Worm (Caenorhabditis elegans): ENCODE measurements around the gene C01G6.4.

Gene C01G6.4

DNA sequence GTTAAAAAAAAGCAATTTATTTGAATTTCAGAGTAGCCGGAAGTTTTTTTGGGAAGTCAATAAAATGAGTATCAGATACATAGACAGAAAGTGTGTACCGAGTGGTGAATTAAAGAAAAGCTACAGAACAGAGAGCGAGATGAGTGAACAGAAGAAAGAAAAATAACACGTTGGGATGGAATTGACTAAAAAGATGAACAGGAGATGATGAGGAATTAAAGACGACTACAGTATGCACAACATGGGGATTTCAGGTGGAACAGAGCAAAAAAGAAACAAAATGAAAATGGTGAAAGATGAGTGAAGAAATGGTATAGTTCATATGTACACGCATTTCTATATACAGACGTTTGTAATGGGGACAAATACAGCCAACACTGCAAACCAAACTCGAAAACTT is 1.6 kb downstream of the C01G6.4 start:
- no peak for TF ChIP-seq lin-40 (tag; optimal IDR thresholded peaks at IDR 0.05)
- TF ChIP-seq aptf-2 (GFP tag; conservative IDR thresholded peaks at IDR 0.05) = no peak
- no peak for TF ChIP-seq attf-3 (GFP tag; conservative IDR thresholded peaks at IDR 0.05)
- no peak for TF ChIP-seq mes-4 (tag; optimal IDR thresholded peaks at IDR 0.05)
- no peak for TF ChIP-seq ceh-58 (GFP tag; IDR thresholded peaks at IDR 0.05)
- no peak for TF ChIP-seq tlf-1 (GFP tag; optimal IDR thresholded peaks at IDR 0.05)
- no peak for TF ChIP-seq lsy-27 (tag; optimal IDR thresholded peaks at IDR 0.05; ENCODE audit: borderline replicate concordance, insufficient read depth)
- no peak for TF ChIP-seq nfyb-1 (GFP tag; IDR thresholded peaks at IDR 0.05)
- no peak for TF ChIP-seq sdz-38 (tag; optimal IDR thresholded peaks at IDR 0.05)
- TF ChIP-seq ztf-26 (tag; optimal IDR thresholded peaks at IDR 0.05) = no peak
- TF ChIP-seq nhr-179 (tag; optimal IDR thresholded peaks at IDR 0.05) = no peak
- no peak for TF ChIP-seq repo-1 (tag; optimal IDR thresholded peaks at IDR 0.05)

DNA sequence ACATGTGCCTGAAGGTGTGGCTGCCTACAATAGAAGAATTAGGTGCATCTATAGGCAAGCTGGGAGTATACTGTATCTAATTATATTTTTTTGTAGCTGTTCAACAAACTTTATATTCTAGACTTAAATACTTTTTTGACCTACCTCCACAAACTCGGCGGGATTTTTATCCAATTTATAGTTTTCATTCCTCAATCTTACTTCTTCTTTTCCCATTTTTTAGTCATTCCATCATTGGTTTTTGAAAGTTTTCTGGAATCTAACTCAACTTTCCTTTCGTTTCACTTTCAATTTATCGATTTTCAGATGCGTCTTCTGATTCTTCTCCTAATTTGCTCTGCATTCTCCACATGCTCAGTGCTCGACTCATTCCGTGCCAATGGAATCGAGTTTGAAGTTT is 3.3 kb downstream of the C01G6.4 start, which contains the start of gene C01G6.3:
TSS of gene C01G6.3 (plus strand) at position 301 of the 400 bp plus-strand sequence.
- TF ChIP-seq ztf-22 (GFP tag; optimal IDR thresholded peaks at IDR 0.05) (no peak), efl-1 (GFP tag; optimal IDR thresholded peaks at IDR 0.05) (peak; percentile 61), F55B11.4 (tag; optimal IDR thresholded peaks at IDR 0.05; ENCODE audit: borderline replicate concordance, insufficient read depth) (no peak), him-1 (tag; optimal IDR thresholded peaks at IDR 0.05) (no peak), atf-7 (tag; optimal IDR thresholded peaks at IDR 0.05) (no peak), snpc-3.4 (tag; optimal IDR thresholded peaks at IDR 0.05) (no peak), ceh-40 (GFP tag; IDR thresholded peaks at IDR 0.05) (no peak), cebp-2 (GFP tag; IDR thresholded peaks at IDR 0.05) (no peak), pha-4 (tag; optimal IDR thresholded peaks at IDR 0.05) (no peak), Y56A3A.18 (GFP tag; IDR thresholded peaks at IDR 0.05) (no peak), egl-18 (GFP tag; IDR thresholded peaks at IDR 0.05) (no peak), bed-1 (GFP tag; IDR thresholded peaks at IDR 0.05) (no peak), mes-4 (tag; optimal IDR thresholded peaks at IDR 0.05) (no peak), bed-2 (GFP tag; IDR thresholded peaks at IDR 0.05) (no peak), ekl-4 (GFP tag; IDR thresholded peaks at IDR 0.05) (no peak), madf-6 (GFP tag; IDR thresholded peaks at IDR 0.05) (0 out of 2 replicates have a peak, but pooled peaks have one; percentile 38), mxl-1 (tag; optimal IDR thresholded peaks at IDR 0.05) (no peak)

DNA sequence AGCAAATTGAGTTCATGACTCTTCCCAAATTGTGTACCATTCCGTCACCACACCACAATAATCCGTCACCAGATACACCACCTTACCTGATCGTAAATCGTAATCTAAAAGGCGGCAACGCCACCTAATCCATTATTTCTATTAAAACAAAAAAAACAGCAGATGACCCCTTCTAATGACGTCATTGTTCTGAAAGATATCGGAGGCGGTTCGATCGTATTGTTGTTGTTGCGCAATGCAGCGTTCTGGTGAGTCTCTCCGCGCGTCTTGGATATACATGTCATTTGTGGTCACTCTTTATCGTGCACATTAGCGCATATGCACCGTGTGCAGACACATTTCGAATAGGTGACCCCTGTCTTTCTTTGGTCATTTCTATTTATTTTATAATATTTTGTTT is 3.9 kb downstream of the C01G6.4 start:
- TF ChIP-seq sea-2 (GFP tag; IDR thresholded peaks at IDR 0.05) (no peak), dpff-1 (tag; optimal IDR thresholded peaks at IDR 0.05) (no peak), ztf-6 (GFP tag; IDR thresholded peaks at IDR 0.05) (no peak), snpc-4 (GFP tag; optimal IDR thresholded peaks at IDR 0.05) (no peak), snpc-4 (tag; optimal IDR thresholded peaks at IDR 0.05) (no peak), hlh-26 (GFP tag; conservative IDR thresholded peaks at IDR 0.05) (no peak), lin-40 (tag; optimal IDR thresholded peaks at IDR 0.05) (no peak), let-607 (tag; optimal IDR thresholded peaks at IDR 0.05) (no peak), nhr-80 (tag; optimal IDR thresholded peaks at IDR 0.05) (no peak), lag-1 (GFP tag; IDR thresholded peaks at IDR 0.05) (no peak), sptf-2 (GFP tag; optimal IDR thresholded peaks at IDR 0.05) (no peak), snpc-3.4 (tag; optimal IDR thresholded peaks at IDR 0.05) (no peak), madf-3 (GFP tag; IDR thresholded peaks at IDR 0.05) (no peak), snpc-1.3 (tag; optimal IDR thresholded peaks at IDR 0.05; ENCODE audit: insufficient read depth) (no peak), zim-3 (tag; optimal IDR thresholded peaks at IDR 0.05) (no peak), F37B4.10 (GFP tag; IDR thresholded peaks at IDR 0.05) (no peak), cebp-1 (GFP tag; IDR thresholded peaks at IDR 0.05) (no peak), cebp-1 (tag; optimal IDR thresholded peaks at IDR 0.05) (no peak), ccch-3 (GFP tag; optimal IDR thresholded peaks at IDR 0.05) (no peak), mcd-1 (GFP tag; IDR thresholded peaks at IDR 0.05) (no peak)
